Worm (Caenorhabditis elegans) whole organism, late embryonic: ENCODE data around the gene C09G9.5.

Source experiments
- ceh-9 ChIP-seq: sonication (generic microtip); optimal IDR thresholded peaks from 2 replicates; lab custom pipeline; 2016; ENCODE audit warnings: mild to moderate bottlenecking, missing genetic modification characterization, inconsistent platforms, missing compliant biosample characterization
- fax-1 ChIP-seq: sonication (generic microtip); optimal IDR thresholded peaks from 2 replicates; lab custom pipeline; 2016; ENCODE audit warnings: missing genotype, missing genetic modification characterization, missing compliant biosample characterization
- fkh-10 ChIP-seq: fragments of 150-350 bp; optimal IDR thresholded peaks from 2 replicates; lab custom pipeline; 2014; ENCODE audit warnings: missing biosample characterization, missing genetic modification reagents, missing genetic modification characterization
- unc-86 ChIP-seq: sonication (generic microtip); optimal IDR thresholded peaks from 2 replicates; lab custom pipeline; 2016; ENCODE audit warnings: missing genetic modification characterization, missing compliant biosample characterization

- TF ChIP-seq fax-1 (tag; lab: Kevin White, UChicago) (no peak), fkh-10 (GFP tag; lab: Kevin White, UChicago) (no peak), unc-86 (tag; lab: Kevin White, UChicago) (no peak), ceh-9 (tag; lab: Kevin White, UChicago) (no peak)
These were observed 47.2 kb downstream of the C09G9.5 start, which contains the start of gene D1046.4 for ce11 chrIV:8933575-8933974.
